Fruit fly (Drosophila melanogaster): ENCODE data around the gene CG11529.

Gene CG11529

dm6 chr3L:12175382-12175781 is 22.2 kb upstream of the CG11529 start, which contains the start of gene Rh7:
Gene Rh7, minus strand, starts transcription at chr3L:12175482.
- TF ChIP-seq Deaf1 (tag; optimal IDR thresholded peaks at IDR 0.05) (peak; percentile 64), C15 (GFP tag; IDR thresholded peaks at IDR 0.05) (no peak), scrt (GFP tag; optimal IDR thresholded peaks at IDR 0.05) (peak; percentile 30), CG8765 (GFP tag; IDR thresholded peaks at IDR 0.05) (no peak)

- TF ChIP-seq Ets65A (GFP tag) (peak; percentile 19), Abd-B (GFP tag; optimal IDR thresholded peaks at IDR 0.05) (no peak)
Observed at dm6 chr3L:12177301-12177700, 20.3 kb upstream of the CG11529 start, which contains the start of gene CAH2. Gene CAH2, plus strand, starts transcription at chr3L:12177601.

DNA sequence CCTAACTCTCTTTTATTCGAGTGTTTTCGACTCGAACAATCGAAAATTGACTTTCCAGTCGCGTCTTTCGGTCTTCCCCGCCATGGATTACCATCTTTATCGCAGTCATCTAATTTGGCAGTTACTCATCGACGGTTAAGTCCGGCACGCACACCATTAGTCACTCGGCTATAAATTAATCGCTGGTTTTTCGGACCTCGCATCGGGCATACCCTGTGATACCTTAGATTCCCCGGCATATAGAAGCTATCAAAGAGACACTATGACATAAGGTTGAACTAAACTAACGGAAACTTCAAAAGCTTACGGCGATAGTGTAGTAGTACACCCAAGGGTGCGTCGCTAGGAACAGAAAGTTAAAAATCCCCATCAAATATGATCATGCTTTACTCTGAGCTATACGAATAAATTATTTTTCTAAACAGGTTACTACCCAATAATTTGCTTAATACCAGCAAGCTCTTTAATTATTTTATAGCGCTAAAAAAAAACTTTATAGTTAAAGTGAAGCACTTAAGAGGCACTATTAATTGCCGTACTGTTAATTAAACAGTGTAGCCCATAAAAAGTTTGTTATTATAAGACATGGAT is 18.6 kb upstream of the CG11529 start:
- TF ChIP-seq D19B (GFP tag; optimal IDR thresholded peaks at IDR 0.05) (peak; percentile 91), ase (GFP tag; IDR thresholded peaks at IDR 0.05) (0 out of 3 replicates have a peak, but pooled peaks have one; percentile 35), mam (GFP tag; optimal IDR thresholded peaks at IDR 0.05) (peak; percentile 4), CG12744 (GFP tag; optimal IDR thresholded peaks at IDR 0.05) (no peak), ken (GFP tag; IDR thresholded peaks at IDR 0.05) (no peak), Hr78 (GFP tag; optimal IDR thresholded peaks at IDR 0.05) (peak in 1 of 2 experiments; percentile 22), Meics (GFP tag; optimal IDR thresholded peaks at IDR 0.05) (peak; percentile 24), pb (GFP tag; optimal IDR thresholded peaks at IDR 0.05) (peak; percentile 6), ab (GFP tag; optimal IDR thresholded peaks at IDR 0.05) (no peak), ttk (GFP tag; IDR thresholded peaks at IDR 0.05) (no peak), grau (tag; optimal IDR thresholded peaks at IDR 0.05) (peak; percentile 18), sd (tag; optimal IDR thresholded peaks at IDR 0.05) (peak; percentile 33), al (GFP tag; IDR thresholded peaks at IDR 0.05) (0 out of 2 replicates have a peak, but pooled peaks have one; percentile 29), CG2678 (tag; optimal IDR thresholded peaks at IDR 0.05) (peak; percentile 10), Asciz (GFP tag; optimal IDR thresholded peaks at IDR 0.05) (no peak), CG15269 (tag; optimal IDR thresholded peaks at IDR 0.05) (peak; percentile 10), gro (GFP tag; optimal IDR thresholded peaks at IDR 0.05) (peak; percentile 48), gce (GFP tag; IDR thresholded peaks at IDR 0.05) (0 out of 3 replicates have a peak, but pooled peaks have one; percentile 21), Hmx (GFP tag; optimal IDR thresholded peaks at IDR 0.05) (no peak), repo (GFP tag; optimal IDR thresholded peaks at IDR 0.05) (no peak), CG14014 (GFP tag; IDR thresholded peaks at IDR 0.05) (peak; percentile 25; the same call in 1 of the 2 replicates), Pdp1 (GFP tag; optimal IDR thresholded peaks at IDR 0.05) (peak in 1 of 2 experiments; percentile 83), zfh1 (GFP tag; IDR thresholded peaks at IDR 0.05) (peak; percentile 24; the same call in 1 of the 3 replicates), CG1603 (tag; optimal IDR thresholded peaks at IDR 0.05) (peak; percentile 10), CG11723 (GFP tag; optimal IDR thresholded peaks at IDR 0.05) (no peak), Med (GFP tag) (peak; percentile 67), kay (GFP tag; optimal IDR thresholded peaks at IDR 0.05) (peak; percentile 5), CG7786 (GFP tag; optimal IDR thresholded peaks at IDR 0.05) (peak; percentile 22), CG12769 (tag; optimal IDR thresholded peaks at IDR 0.05) (peak; percentile 52), row (GFP tag; IDR thresholded peaks at IDR 0.05) (peak; percentile 50; the same call in 2 of the 3 replicates), Gug (GFP tag; IDR thresholded peaks at IDR 0.05) (peak; percentile 31; the same call in 1 of the 4 replicates), Hsf (GFP tag; optimal IDR thresholded peaks at IDR 0.05) (no peak), CG6175 (GFP tag; IDR thresholded peaks at IDR 0.05) (0 out of 3 replicates have a peak, but pooled peaks have one; percentile 25), CG11504 (tag; optimal IDR thresholded peaks at IDR 0.05) (peak; percentile 38), nmo (GFP tag; optimal IDR thresholded peaks at IDR 0.05) (peak; percentile 4), ci (GFP tag; IDR thresholded peaks at IDR 0.05) (peak; percentile 43; the same call in 1 of the 3 replicates), Rfx (GFP tag; IDR thresholded peaks at IDR 0.05) (peak; percentile 67), HLH54F (GFP tag; optimal IDR thresholded peaks at IDR 0.05) (no peak), Hr51 (GFP tag; optimal IDR thresholded peaks at IDR 0.05) (peak in 1 of 2 experiments; percentile 23), onecut (GFP tag; IDR thresholded peaks at IDR 0.05) (no peak)

Data from whole organism, embryonic.